Fruit fly (Drosophila melanogaster) whole organism, embryonic: ENCODE data around the gene mRpS31.

Experiments used
- CG10979 ChIP-seq: fragments of 200-800 bp; sonication (Bioruptor generic); optimal IDR thresholded peaks from 2 replicates; lab custom pipeline; 2018; ENCODE audit warnings: missing biosample characterization, mild to moderate bottlenecking, missing genetic modification characterization, moderate library complexity
- CG12219 ChIP-seq: fragments of 200-800 bp; sonication (Bioruptor generic); optimal IDR thresholded peaks from 3 replicates; lab custom pipeline; 2018; ENCODE audit warnings: missing biosample characterization, mild to moderate bottlenecking, missing genetic modification characterization
- CG16779 ChIP-seq: fragments of 200-800 bp; sonication (Bioruptor generic); IDR thresholded peaks from 2 replicates; pipeline ENCODE4 v1.3.6; 2022; ENCODE audit warnings: missing biosample characterization, missing genetic modification characterization
- CG16815 ChIP-seq: fragments of 200-800 bp; sonication (Bioruptor generic); optimal IDR thresholded peaks from 3 replicates; lab custom pipeline; 2017; ENCODE audit warnings: missing biosample characterization, mild to moderate bottlenecking, missing genetic modification characterization
- CG18599 ChIP-seq: fragments of 200-800 bp; sonication (Bioruptor generic); optimal IDR thresholded peaks from 3 replicates; lab custom pipeline; 2017; ENCODE audit warnings: missing biosample characterization, missing genetic modification characterization, mild to moderate bottlenecking, moderate library complexity, missing genetic modification reagents
- CG18619 ChIP-seq: fragments of 200-800 bp; sonication (Bioruptor generic); optimal IDR thresholded peaks from 3 replicates; lab custom pipeline; 2017; ENCODE audit warnings: missing biosample characterization, mild to moderate bottlenecking, missing genetic modification characterization
- CG18764 ChIP-seq: fragments of 200-800 bp; sonication (Bioruptor generic); optimal IDR thresholded peaks from 3 replicates; lab custom pipeline; 2016; ENCODE audit warnings: missing biosample characterization, missing genetic modification characterization
- CG2712 ChIP-seq: fragments of 200-800 bp; optimal IDR thresholded peaks from 3 replicates; lab custom pipeline; 2019; ENCODE audit warnings: missing biosample characterization, mild to moderate bottlenecking, missing genetic modification characterization, moderate library complexity
- CG3726 ChIP-seq: fragments of 200-800 bp; sonication (Bioruptor generic); IDR thresholded peaks from 3 replicates; pipeline ENCODE4, ENCODE4 v1.3.6; 2022; ENCODE audit warnings: missing biosample characterization, missing genetic modification characterization
- CG3838 ChIP-seq: fragments of 200-800 bp; sonication (Bioruptor generic); optimal IDR thresholded peaks from 3 replicates; lab custom pipeline; 2016; ENCODE audit warnings: missing biosample characterization, missing genetic modification characterization
- CG4360 ChIP-seq: fragments of 200-800 bp; sonication (Bioruptor generic); IDR thresholded peaks from 2 replicates; pipeline ENCODE4 v1.3.6; 2022; ENCODE audit warnings: missing biosample characterization, missing genetic modification characterization
- CG4404 ChIP-seq: fragments of 200-800 bp; sonication (Bioruptor generic); IDR thresholded peaks from 2 replicates; pipeline ENCODE4 v1.3.6; 2022; ENCODE audit warnings: missing biosample characterization, missing genetic modification characterization
- CG6254 ChIP-seq: fragments of 200-800 bp; sonication (Bioruptor generic); optimal IDR thresholded peaks from 3 replicates; lab custom pipeline; 2017; ENCODE audit warnings: mild to moderate bottlenecking, missing biosample characterization, missing genetic modification reagents, missing genetic modification characterization
- CG6765 ChIP-seq: fragments of 200-800 bp; sonication (Bioruptor generic); optimal IDR thresholded peaks from 3 replicates; lab custom pipeline; 2017; ENCODE audit warnings: missing biosample characterization, mild to moderate bottlenecking, missing genetic modification characterization
- CG6791 ChIP-seq: fragments of 200-800 bp; sonication (Bioruptor generic); IDR thresholded peaks from 3 replicates; pipeline ENCODE4 v1.3.6; 2022; ENCODE audit warnings: missing biosample characterization, missing genetic modification characterization; ENCODE audit not compliant: partially characterized antibody
- CG7786 ChIP-seq: fragments of 200-800 bp; sonication (Bioruptor generic); optimal IDR thresholded peaks from 2 replicates; lab custom pipeline; 2016; ENCODE audit warnings: missing biosample characterization, missing genetic modification characterization
- CG8290 ChIP-seq, 3 experiments: fragments of 200-800 bp; sonication (Bioruptor generic); optimal IDR thresholded peaks; 2 replicates each; lab custom pipeline; 2016 to 2019; ENCODE audit warnings: missing biosample characterization in 3 of 3, missing genetic modification characterization in 3 of 3, mild to moderate bottlenecking in 2 of 3, moderate library complexity in 1 of 3
- CG9215 ChIP-seq: fragments of 200-800 bp; sonication (Bioruptor generic); IDR thresholded peaks from 2 replicates; pipeline ENCODE4 v1.3.6; 2022; ENCODE audit warnings: missing biosample characterization, missing genetic modification characterization
- Chrac-16 ChIP-seq: fragments of 200-800 bp; sonication (Bioruptor generic); optimal IDR thresholded peaks from 3 replicates; lab custom pipeline; 2016; ENCODE audit warnings: missing biosample characterization, missing genetic modification characterization
- Dek ChIP-seq: fragments of 200-800 bp; sonication (Bioruptor generic); optimal IDR thresholded peaks from 3 replicates; lab custom pipeline; 2019; ENCODE audit warnings: missing biosample characterization, mild to moderate bottlenecking, missing genetic modification characterization, moderate library complexity
- Elba2 ChIP-seq: fragments of 200-800 bp; sonication (Bioruptor generic); optimal IDR thresholded peaks from 3 replicates; lab custom pipeline; 2016; ENCODE audit warnings: missing biosample characterization, missing genetic modification characterization
- Gsc ChIP-seq: fragments of 200-800 bp; sonication (Bioruptor generic); IDR thresholded peaks from 2 replicates; pipeline ENCODE4 v1.3.6; 2022; ENCODE audit warnings: missing biosample characterization, missing genetic modification characterization
- H2.0 ChIP-seq: fragments of 200-800 bp; sonication (Bioruptor generic); IDR thresholded peaks from 2 replicates; pipeline ENCODE4 v1.3.6; 2022; ENCODE audit warnings: missing biosample characterization, missing genetic modification characterization
- HLHmδ ChIP-seq: fragments of 200-800 bp; sonication (Bioruptor generic); optimal IDR thresholded peaks from 2 replicates; lab custom pipeline; 2018; ENCODE audit warnings: missing biosample characterization, mild to moderate bottlenecking, missing genetic modification characterization, moderate library complexity
- Hr78 ChIP-seq, 2 experiments: fragments of 200-800 bp in 1 of 2; fragments of >200 bp in 1 of 2; sonication (Bioruptor generic) in 1 of 2; optimal IDR thresholded peaks; 2 replicates each; lab custom pipeline; 2017 to 2019; ENCODE audit warnings: missing biosample characterization in 2 of 2, missing genetic modification characterization in 2 of 2, mild to moderate bottlenecking in 1 of 2, moderate library complexity in 1 of 2
- MBD-R2 ChIP-seq: fragments of 200-800 bp; sonication (Bioruptor generic); IDR thresholded peaks from 2 replicates; pipeline ENCODE4 v1.3.6; 2022; ENCODE audit warnings: missing biosample characterization, missing genetic modification characterization
- NfI ChIP-seq: fragments of 200-800 bp; sonication (Bioruptor generic); optimal IDR thresholded peaks from 3 replicates; lab custom pipeline; 2018; ENCODE audit warnings: missing biosample characterization, mild to moderate bottlenecking, missing genetic modification characterization, moderate library complexity
- Rx ChIP-seq: fragments of 200-800 bp; sonication (Bioruptor generic); IDR thresholded peaks from 2 replicates; pipeline ENCODE4 v1.3.6; 2022; ENCODE audit warnings: missing biosample characterization, missing genetic modification characterization
- Xrp1 ChIP-seq: fragments of 200-800 bp; sonication (Bioruptor generic); IDR thresholded peaks from 2 replicates; pipeline ENCODE4 v1.3.6; 2022; ENCODE audit warnings: missing biosample characterization, missing genetic modification characterization
- ac ChIP-seq: fragments of 200-800 bp; sonication (Bioruptor generic); optimal IDR thresholded peaks from 3 replicates; lab custom pipeline; 2017; ENCODE audit warnings: missing biosample characterization, mild to moderate bottlenecking, missing genetic modification characterization
- br ChIP-seq: fragments of >200 bp; optimal IDR thresholded peaks from 2 replicates; lab custom pipeline; 2017
- cas ChIP-seq: fragments of 200-800 bp; sonication (Bioruptor generic); IDR thresholded peaks from 2 replicates; pipeline ENCODE4 v1.3.6; 2022; ENCODE audit warnings: missing biosample characterization, missing genetic modification characterization
- chif ChIP-seq, 2 experiments: fragments of 200-800 bp; sonication (Bioruptor generic); optimal IDR thresholded peaks; 3 replicates each; lab custom pipeline; 2016; ENCODE audit warnings: missing biosample characterization in 2 of 2, missing genetic modification characterization in 2 of 2
- croc ChIP-seq: fragments of 200-800 bp; sonication (Bioruptor generic); conservative IDR thresholded peaks from 3 replicates; pipeline ENCODE4 v1.3.6; 2022; ENCODE audit warnings: missing biosample characterization, missing genetic modification characterization
- exex ChIP-seq: fragments of 200-800 bp; sonication (Bioruptor generic); optimal IDR thresholded peaks from 4 replicates; lab custom pipeline; 2018; ENCODE audit warnings: missing biosample characterization, mild to moderate bottlenecking, missing genetic modification characterization, moderate library complexity
- gcm2 ChIP-seq: fragments of 200-800 bp; sonication (Bioruptor generic); optimal IDR thresholded peaks from 2 replicates; lab custom pipeline; 2016; ENCODE audit warnings: missing biosample characterization, missing genetic modification characterization
- hb ChIP-seq: fragments of 200-800 bp; sonication (Bioruptor generic); IDR thresholded peaks from 3 replicates; pipeline ENCODE4 v1.3.6; 2022; ENCODE audit warnings: missing biosample characterization, missing genetic modification characterization; ENCODE audit not compliant: partially characterized antibody
- her ChIP-seq: fragments of 200-800 bp; sonication (Bioruptor generic); optimal IDR thresholded peaks from 2 replicates; lab custom pipeline; 2016; ENCODE audit warnings: missing biosample characterization, missing genetic modification characterization
- inv ChIP-seq: fragments of 200-800 bp; sonication (Bioruptor generic); IDR thresholded peaks from 2 replicates; pipeline ENCODE4 v1.3.6; 2022; ENCODE audit warnings: missing biosample characterization, missing genetic modification characterization; ENCODE audit not compliant: partially characterized antibody
- jigr1 ChIP-seq: fragments of 200-800 bp; sonication (Bioruptor generic); IDR thresholded peaks from 3 replicates; pipeline ENCODE4 v1.3.6; 2022; ENCODE audit warnings: missing biosample characterization, missing genetic modification characterization
- knrl ChIP-seq: fragments of 200-800 bp; sonication (Bioruptor generic); IDR thresholded peaks from 3 replicates; pipeline ENCODE4 v1.3.6; 2022; ENCODE audit warnings: missing biosample characterization, missing genetic modification characterization; ENCODE audit not compliant: partially characterized antibody
- nerfin-2 ChIP-seq: fragments of 200-800 bp; sonication (Bioruptor generic); IDR thresholded peaks from 2 replicates; pipeline ENCODE4 v1.3.6; 2022; ENCODE audit warnings: missing biosample characterization, missing genetic modification characterization; ENCODE audit not compliant: partially characterized antibody
- pita ChIP-seq: fragments of 200-800 bp; sonication (Bioruptor generic); optimal IDR thresholded peaks from 2 replicates; lab custom pipeline; 2017; ENCODE audit warnings: missing biosample characterization, mild to moderate bottlenecking, missing genetic modification characterization
- pum ChIP-seq: fragments of 200-800 bp; sonication (Bioruptor generic); optimal IDR thresholded peaks from 2 replicates; lab custom pipeline; 2016; ENCODE audit warnings: missing biosample characterization, missing genetic modification characterization
- sqz ChIP-seq: fragments of 200-800 bp; sonication (Bioruptor generic); optimal IDR thresholded peaks from 3 replicates; lab custom pipeline; 2018; ENCODE audit warnings: missing biosample characterization, mild to moderate bottlenecking, missing genetic modification characterization
- toy ChIP-seq: fragments of 200-800 bp; sonication (Bioruptor generic); IDR thresholded peaks from 2 replicates; pipeline ENCODE4 v1.3.6; 2022; ENCODE audit warnings: missing biosample characterization, missing genetic modification characterization
- tx ChIP-seq: fragments of 200-800 bp; sonication (Bioruptor generic); optimal IDR thresholded peaks from 2 replicates; lab custom pipeline; 2016; ENCODE audit warnings: missing biosample characterization, missing genetic modification characterization
- vnd ChIP-seq: fragments of 200-800 bp; sonication (Bioruptor generic); IDR thresholded peaks from 3 replicates; pipeline ENCODE4 v1.3.6; 2022; ENCODE audit warnings: missing biosample characterization, missing genetic modification characterization; ENCODE audit not compliant: partially characterized antibody
- wek ChIP-seq: fragments of 200-800 bp; sonication (Bioruptor generic); optimal IDR thresholded peaks from 3 replicates; lab custom pipeline; 2018; ENCODE audit warnings: missing biosample characterization, mild to moderate bottlenecking, missing genetic modification characterization, moderate library complexity

Gene mRpS31

DNA sequence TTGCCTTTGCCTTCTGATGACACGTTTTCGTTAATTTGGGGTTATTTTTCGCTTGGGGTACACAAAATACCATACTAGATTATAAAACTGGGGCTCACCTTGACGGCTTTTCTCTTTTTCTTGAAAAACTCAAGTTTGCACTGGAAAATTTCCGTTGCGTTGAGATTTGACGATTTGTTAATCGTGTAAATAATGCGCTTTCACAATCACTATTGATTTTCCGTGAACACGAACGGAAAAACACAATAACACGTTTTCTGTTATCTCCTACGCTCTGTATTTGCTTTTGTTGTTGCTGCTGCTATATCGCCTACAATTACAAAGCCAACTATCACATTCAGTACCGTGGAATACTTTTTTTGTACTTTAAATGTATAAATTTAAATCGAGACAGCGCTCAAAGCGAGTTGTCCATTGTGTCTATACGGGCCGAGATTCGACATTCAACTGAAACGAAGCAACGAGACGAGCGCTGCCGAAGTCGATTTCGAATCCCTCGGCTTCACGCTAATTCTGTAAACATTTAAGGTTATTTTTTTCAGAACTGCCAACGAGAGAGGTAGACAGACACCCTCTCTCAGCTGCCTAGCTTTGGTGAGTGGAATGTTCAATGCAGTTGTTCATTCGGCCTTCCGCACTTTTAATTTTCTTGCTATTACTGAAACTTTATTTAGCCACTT lies 41.5 kb downstream of the mRpS31 start (continued):
- TF ChIP-seq CG18764 (GFP tag; lab: Kevin White, UChicago) (no peak), CG16779 (GFP tag; lab: Robert Waterston, UW) (no peak), Xrp1 (no peak; the same call in 1 of the 2 replicates), ac (GFP tag; lab: Kevin White, UChicago) (no peak), CG6254 (GFP tag; lab: Kevin White, UChicago) (no peak), CG12219 (GFP tag; lab: Kevin White, UChicago) (peak; percentile 34), croc (GFP tag; lab: Robert Waterston, UW) (no peak), Elba2 (GFP tag; lab: Kevin White, UChicago) (no peak), nerfin-2 (GFP tag; lab: Robert Waterston, UW) (no peak), Chrac-16 (GFP tag; lab: Kevin White, UChicago) (no peak), HLHmδ (GFP tag; lab: Kevin White, UChicago) (peak; percentile 2), CG6791 (GFP tag; lab: Robert Waterston, UW) (0 out of 3 replicates have a peak, but pooled peaks have one; percentile 38), cas (GFP tag; lab: Robert Waterston, UW) (0 out of 2 replicates have a peak, but pooled peaks have one; percentile 45), NfI (GFP tag; lab: Kevin White, UChicago) (peak; percentile 17), hb (GFP tag; lab: Robert Waterston, UW) (no peak), CG16815 (no peak), CG18619 (GFP tag; lab: Kevin White, UChicago) (no peak), CG4360 (GFP tag; lab: Robert Waterston, UW) (peak; percentile 51), chif (GFP tag; optimal IDR thresholded peaks at IDR 0.05; lab: Kevin White, UChicago) (no peak), CG8290 (GFP tag; optimal IDR thresholded peaks at IDR 0.05; lab: Kevin White, UChicago) (no peak), CG8290 (tag; optimal IDR thresholded peaks at IDR 0.05; lab: Kevin White, UChicago) (peak; percentile 30 to 84), sqz (GFP tag; lab: Kevin White, UChicago) (peak; percentile 86), CG7786 (GFP tag; lab: Kevin White, UChicago) (no peak), her (GFP tag; lab: Kevin White, UChicago) (no peak), CG4404 (no peak), CG2712 (tag; lab: Kevin White, UChicago) (peak; percentile 8), exex (tag; lab: Kevin White, UChicago) (peak; percentile 53), jigr1 (GFP tag; lab: Robert Waterston, UW) (no peak), br (lab: Kevin White, UChicago) (no peak), Dek (peak; percentile 14), vnd (GFP tag; lab: Robert Waterston, UW) (no peak), CG3726 (GFP tag; lab: Robert Waterston, UW) (no peak), inv (GFP tag; lab: Robert Waterston, UW) (no peak; the same call in 1 of the 2 replicates), knrl (GFP tag; lab: Robert Waterston, UW) (no peak; the same call in 2 of the 3 replicates), CG6765 (GFP tag; lab: Kevin White, UChicago) (peak; percentile 49), toy (GFP tag; lab: Robert Waterston, UW) (no peak), H2.0 (GFP tag; lab: Robert Waterston, UW) (no peak), pita (GFP tag; lab: Kevin White, UChicago) (no peak), CG9215 (no peak), Gsc (GFP tag; lab: Robert Waterston, UW) (no peak), gcm2 (GFP tag; lab: Kevin White, UChicago) (no peak), MBD-R2 (no peak), CG18599 (GFP tag; lab: Kevin White, UChicago) (peak; percentile 37), CG10979 (no peak), Rx (GFP tag; lab: Robert Waterston, UW) (no peak), pum (GFP tag; lab: Kevin White, UChicago) (no peak), CG3838 (GFP tag; lab: Kevin White, UChicago) (no peak), Hr78 (GFP tag; optimal IDR thresholded peaks at IDR 0.05; lab: Kevin White, UChicago) (no peak), wek (GFP tag; lab: Kevin White, UChicago) (no peak), tx (no peak)
